Fruit fly (Drosophila melanogaster) whole organism, embryonic: Measurements from ENCODE around the gene cwo.

Source experiments
- BtbVII ChIP-seq: fragments of 200-800 bp; sonication (Bioruptor generic); optimal IDR thresholded peaks from 3 replicates; lab custom pipeline; 2017; ENCODE audit warnings: missing biosample characterization, mild to moderate bottlenecking, missing genetic modification characterization
- CG1024 ChIP-seq: fragments of 200-800 bp; sonication (Bioruptor generic); IDR thresholded peaks from 2 replicates; pipeline ENCODE4 v1.3.6; 2022; ENCODE audit warnings: missing biosample characterization, missing genetic modification characterization
- CG10959 ChIP-seq: fragments of 200-800 bp; sonication (Bioruptor generic); IDR thresholded peaks from 2 replicates; pipeline ENCODE4 v1.3.6; 2022; ENCODE audit warnings: missing biosample characterization, missing genetic modification characterization
- CG11398 ChIP-seq: fragments of 200-800 bp; sonication (Bioruptor generic); optimal IDR thresholded peaks from 2 replicates; lab custom pipeline; 2016; ENCODE audit warnings: missing biosample characterization, missing genetic modification characterization
- CG12155 ChIP-seq: fragments of 200-800 bp; sonication (Bioruptor generic); optimal IDR thresholded peaks from 3 replicates; lab custom pipeline; 2016; ENCODE audit warnings: missing biosample characterization, missing genetic modification characterization
- CG16813 ChIP-seq: fragments of 200-800 bp; sonication (Bioruptor generic); IDR thresholded peaks from 3 replicates; pipeline ENCODE4 v1.3.6; 2022; ENCODE audit warnings: missing biosample characterization, missing genetic modification characterization; ENCODE audit not compliant: partially characterized antibody
- CG17186 ChIP-seq: fragments of 200-800 bp; sonication (Bioruptor generic); optimal IDR thresholded peaks from 3 replicates; lab custom pipeline; 2017; ENCODE audit warnings: missing biosample characterization, missing genetic modification reagents, missing genetic modification characterization
- CG1792 ChIP-seq: fragments of 200-800 bp; sonication (Bioruptor generic); optimal IDR thresholded peaks from 2 replicates; lab custom pipeline; 2016; ENCODE audit warnings: missing biosample characterization, missing genetic modification characterization
- CG18476 ChIP-seq: fragments of 200-800 bp; sonication (Bioruptor generic); optimal IDR thresholded peaks from 2 replicates; lab custom pipeline; 2016; ENCODE audit warnings: missing biosample characterization, mild to moderate bottlenecking, missing genetic modification characterization
- CG2120 ChIP-seq: fragments of 200-800 bp; sonication (Bioruptor generic); optimal IDR thresholded peaks from 3 replicates; lab custom pipeline; 2016; ENCODE audit warnings: missing biosample characterization, missing genetic modification characterization
- CG32532 ChIP-seq: fragments of 200-800 bp; sonication (Bioruptor generic); IDR thresholded peaks from 2 replicates; pipeline ENCODE4 v1.3.6; 2022; ENCODE audit warnings: missing biosample characterization, missing genetic modification characterization
- CG34376 ChIP-seq: fragments of 200-800 bp; sonication (Bioruptor generic); optimal IDR thresholded peaks from 2 replicates; lab custom pipeline; 2018; ENCODE audit warnings: missing biosample characterization, mild to moderate bottlenecking, missing genetic modification characterization
- CG4328 ChIP-seq: fragments of 200-800 bp; sonication (Bioruptor generic); optimal IDR thresholded peaks from 3 replicates; lab custom pipeline; 2017; ENCODE audit warnings: missing biosample characterization, missing genetic modification reagents, missing genetic modification characterization
- CG4820 ChIP-seq: fragments of 200-800 bp; sonication (Bioruptor generic); optimal IDR thresholded peaks from 3 replicates; lab custom pipeline; 2016; ENCODE audit warnings: missing biosample characterization, missing genetic modification characterization
- CG7556 ChIP-seq: fragments of 200-800 bp; sonication (Bioruptor generic); optimal IDR thresholded peaks from 2 replicates; lab custom pipeline; 2017; ENCODE audit warnings: missing biosample characterization, mild to moderate bottlenecking, missing genetic modification characterization
- CG7786 ChIP-seq: fragments of 200-800 bp; sonication (Bioruptor generic); optimal IDR thresholded peaks from 2 replicates; lab custom pipeline; 2016; ENCODE audit warnings: missing biosample characterization, missing genetic modification characterization
- CG8290 ChIP-seq, 3 experiments: fragments of 200-800 bp; sonication (Bioruptor generic); optimal IDR thresholded peaks; 2 replicates each; lab custom pipeline; 2016 to 2019; ENCODE audit warnings: missing biosample characterization in 3 of 3, missing genetic modification characterization in 3 of 3, mild to moderate bottlenecking in 2 of 3, moderate library complexity in 1 of 3
- CG8944 ChIP-seq: fragments of 200-800 bp; sonication (Bioruptor generic); optimal IDR thresholded peaks from 3 replicates; lab custom pipeline; 2016; ENCODE audit warnings: missing biosample characterization, missing genetic modification characterization
- CG9437 ChIP-seq: fragments of 200-800 bp; sonication (Bioruptor generic); optimal IDR thresholded peaks from 2 replicates; lab custom pipeline; 2018; ENCODE audit warnings: missing biosample characterization, mild to moderate bottlenecking, missing genetic modification characterization
- CG9609 ChIP-seq: fragments of 200-800 bp; sonication (Bioruptor generic); optimal IDR thresholded peaks from 3 replicates; lab custom pipeline; 2016; ENCODE audit warnings: missing biosample characterization, missing genetic modification characterization
- CTCF ChIP-seq: fragments of 200-800 bp; sonication (Bioruptor generic); optimal IDR thresholded peaks from 2 replicates; lab custom pipeline; 2017; ENCODE audit warnings: missing biosample characterization, mild to moderate bottlenecking, missing genetic modification characterization, moderate library complexity
- CoRest ChIP-seq: fragments of 200-800 bp; sonication (Bioruptor generic); optimal IDR thresholded peaks from 3 replicates; lab custom pipeline; 2018; ENCODE audit warnings: missing biosample characterization, mild to moderate bottlenecking, missing genetic modification characterization, moderate library complexity
- CrebB ChIP-seq: fragments of 200-800 bp; sonication (Bioruptor generic); optimal IDR thresholded peaks from 3 replicates; lab custom pipeline; 2018; ENCODE audit warnings: missing biosample characterization, mild to moderate bottlenecking, missing genetic modification characterization
- Dad ChIP-seq: fragments of 200-800 bp; sonication (Bioruptor generic); optimal IDR thresholded peaks from 3 replicates; lab custom pipeline; 2016; ENCODE audit warnings: missing biosample characterization, missing genetic modification characterization
- ERR ChIP-seq: fragments of 200-800 bp; sonication (Bioruptor generic); optimal IDR thresholded peaks from 2 replicates; lab custom pipeline; 2016; ENCODE audit warnings: missing biosample characterization, missing genetic modification characterization
- Hr78 ChIP-seq, 2 experiments: fragments of 200-800 bp in 1 of 2; fragments of >200 bp in 1 of 2; sonication (Bioruptor generic) in 1 of 2; optimal IDR thresholded peaks; 2 replicates each; lab custom pipeline; 2017 to 2019; ENCODE audit warnings: missing biosample characterization in 2 of 2, missing genetic modification characterization in 2 of 2, mild to moderate bottlenecking in 1 of 2, moderate library complexity in 1 of 2
- Neu2 ChIP-seq: fragments of 200-800 bp; sonication (Bioruptor generic); optimal IDR thresholded peaks from 3 replicates; lab custom pipeline; 2016; ENCODE audit warnings: missing biosample characterization, missing genetic modification characterization, borderline replicate concordance
- NfI ChIP-seq: fragments of 200-800 bp; sonication (Bioruptor generic); optimal IDR thresholded peaks from 3 replicates; lab custom pipeline; 2018; ENCODE audit warnings: missing biosample characterization, mild to moderate bottlenecking, missing genetic modification characterization, moderate library complexity
- Oli ChIP-seq: fragments of 200-800 bp; sonication (Bioruptor generic); optimal IDR thresholded peaks from 2 replicates; lab custom pipeline; 2018; ENCODE audit warnings: missing biosample characterization, mild to moderate bottlenecking, missing genetic modification characterization, moderate library complexity
- Optix ChIP-seq: fragments of 200-800 bp; sonication (Bioruptor generic); IDR thresholded peaks from 3 replicates; pipeline ENCODE4 v1.3.6; 2022; ENCODE audit warnings: missing biosample characterization, missing genetic modification characterization
- Ssrp ChIP-seq: fragments of 200-800 bp; sonication (Bioruptor generic); optimal IDR thresholded peaks from 2 replicates; lab custom pipeline; 2018; ENCODE audit warnings: missing biosample characterization, mild to moderate bottlenecking, missing genetic modification characterization, moderate library complexity
- chinmo ChIP-seq: fragments of 200-800 bp; sonication (Bioruptor generic); IDR thresholded peaks from 4 replicates; pipeline ENCODE4 v1.3.6; 2022; ENCODE audit warnings: missing biosample characterization, missing genetic modification characterization; ENCODE audit not compliant: partially characterized antibody
- chm ChIP-seq: fragments of 200-800 bp; sonication (Bioruptor generic); IDR thresholded peaks from 2 replicates; pipeline ENCODE4 v1.3.6; 2022; ENCODE audit warnings: missing biosample characterization, missing genetic modification characterization
- chn ChIP-seq: fragments of 200-800 bp; sonication (Bioruptor generic); optimal IDR thresholded peaks from 2 replicates; lab custom pipeline; 2016; ENCODE audit warnings: missing biosample characterization, missing genetic modification characterization
- gcm ChIP-seq: fragments of 200-800 bp; sonication (Bioruptor generic); optimal IDR thresholded peaks from 2 replicates; lab custom pipeline; 2019; ENCODE audit warnings: missing biosample characterization, mild to moderate bottlenecking, missing genetic modification characterization, moderate library complexity
- her ChIP-seq: fragments of 200-800 bp; sonication (Bioruptor generic); optimal IDR thresholded peaks from 2 replicates; lab custom pipeline; 2016; ENCODE audit warnings: missing biosample characterization, missing genetic modification characterization
- kni ChIP-seq: fragments of 200-800 bp; sonication (Bioruptor generic); optimal IDR thresholded peaks from 3 replicates; lab custom pipeline; 2017; ENCODE audit warnings: mild to moderate bottlenecking, missing biosample characterization, missing genetic modification reagents, missing genetic modification characterization
- lilli ChIP-seq: fragments of 200-800 bp; sonication (Bioruptor generic); optimal IDR thresholded peaks from 3 replicates; lab custom pipeline; 2016; ENCODE audit warnings: missing biosample characterization, missing genetic modification characterization
- luna ChIP-seq: fragments of 200-800 bp; sonication (Bioruptor generic); optimal IDR thresholded peaks from 2 replicates; lab custom pipeline; 2016; ENCODE audit warnings: missing biosample characterization, missing genetic modification characterization
- pan ChIP-seq, 4 experiments: fragments of >200 bp in 3 of 4; fragments of 200-800 bp in 1 of 4; sonication (Bioruptor generic) in 1 of 4; optimal IDR thresholded peaks in 3 of 4; IDR thresholded peaks in 1 of 4; 2 replicates each; pipeline versions ENCODE4 v1.3.6 to Lab custom; 2017 to 2022; ENCODE audit warnings: missing biosample characterization in 2 of 4, missing genetic modification characterization in 2 of 4, mixed read lengths in 1 of 4
- pum ChIP-seq: fragments of 200-800 bp; sonication (Bioruptor generic); optimal IDR thresholded peaks from 2 replicates; lab custom pipeline; 2016; ENCODE audit warnings: missing biosample characterization, missing genetic modification characterization
- pzg ChIP-seq: fragments of 200-800 bp; sonication (Bioruptor generic); optimal IDR thresholded peaks from 3 replicates; lab custom pipeline; 2018; ENCODE audit warnings: missing biosample characterization, mild to moderate bottlenecking, missing genetic modification characterization, moderate library complexity
- rib ChIP-seq: fragments of 200-800 bp; sonication (Bioruptor generic); IDR thresholded peaks from 2 replicates; pipeline ENCODE4 v1.3.6; 2022; ENCODE audit warnings: missing biosample characterization, missing genetic modification characterization
- sens ChIP-seq: fragments of 200-800 bp; sonication (Bioruptor generic); peaks from one replicate; lab custom pipeline; 2016; ENCODE audit warnings: missing biosample characterization, missing genetic modification characterization
- seq ChIP-seq: fragments of 200-800 bp; sonication (Bioruptor generic); IDR thresholded peaks from 2 replicates; pipeline ENCODE4 v1.3.6; 2022; ENCODE audit warnings: missing biosample characterization, missing genetic modification characterization
- tgo ChIP-seq: fragments of 200-800 bp; sonication (Bioruptor generic); IDR thresholded peaks from 3 replicates; pipeline ENCODE4 v1.3.6; 2022; ENCODE audit warnings: missing biosample characterization, missing genetic modification characterization
- tio ChIP-seq: fragments of 200-800 bp; sonication (Bioruptor generic); optimal IDR thresholded peaks from 2 replicates; lab custom pipeline; 2017; ENCODE audit warnings: missing biosample characterization, missing genetic modification characterization, inconsistent platforms
- tna ChIP-seq: fragments of 200-800 bp; sonication (Bioruptor generic); IDR thresholded peaks from 2 replicates; pipeline ENCODE4 v1.3.6; 2022; ENCODE audit warnings: missing biosample characterization, missing genetic modification characterization; ENCODE audit not compliant: partially characterized antibody

cwo gene

DNA sequence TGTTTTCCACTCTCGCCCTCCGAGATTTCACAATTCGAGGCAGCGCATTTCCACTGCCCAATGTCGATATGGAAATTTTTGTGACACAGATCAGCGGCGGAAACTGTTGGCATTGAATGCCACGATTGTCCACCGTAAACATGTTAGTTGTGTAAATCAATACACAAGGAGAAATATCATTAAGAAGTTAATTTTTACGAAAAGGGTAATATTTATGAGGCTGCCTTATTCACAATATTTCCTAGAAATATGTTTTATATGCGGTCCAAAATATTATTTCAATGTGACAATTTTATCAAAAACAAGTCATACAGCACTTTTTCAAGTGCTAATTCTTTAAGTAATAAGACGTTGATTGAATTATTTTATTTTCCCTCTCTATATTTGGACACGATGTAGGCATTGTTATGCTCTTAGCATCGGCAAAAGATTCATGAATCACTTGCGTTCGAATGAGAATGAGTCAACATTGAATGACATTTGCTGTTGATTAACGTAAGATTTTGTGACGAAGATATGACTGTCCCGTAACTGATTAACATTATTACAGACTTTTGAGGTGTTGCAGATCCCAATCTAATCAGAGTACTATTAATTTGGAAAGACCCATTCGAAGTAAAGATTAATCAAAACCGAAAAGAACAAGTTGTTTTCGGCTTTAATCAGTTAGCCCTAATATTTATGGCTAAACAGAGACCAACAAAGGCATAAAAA is 5.8 kb downstream of the cwo start (continued):
- TF ChIP-seq tio (GFP tag; lab: Kevin White, UChicago): peak; percentile 62
- TF ChIP-seq chinmo (GFP tag; lab: Robert Waterston, UW): peak; percentile 71; the same call in 1 of the 4 replicates
- peak; percentile 36 for TF ChIP-seq CG9609
- peak; percentile 69 for TF ChIP-seq CG8944 (GFP tag; lab: Kevin White, UChicago)
- TF ChIP-seq rib (GFP tag; lab: Robert Waterston, UW): peak; percentile 75; the same call in 1 of the 2 replicates
- peak; percentile 88 for TF ChIP-seq CoRest
- TF ChIP-seq CG9437 (GFP tag; lab: Kevin White, UChicago): peak; percentile 77
- TF ChIP-seq pan (optimal IDR thresholded peaks at IDR 0.05; lab: Kevin White, UChicago): no peak
- TF ChIP-seq pan (GFP tag; optimal IDR thresholded peaks at IDR 0.05 in 1 of 2, IDR thresholded peaks at IDR 0.05 in 1 of 2): peak in 1 of 2 experiments; percentile 91
- TF ChIP-seq CG10959: peak; percentile 45; the same call in 1 of the 2 replicates
- peak; percentile 37 for TF ChIP-seq CG8290 (GFP tag; optimal IDR thresholded peaks at IDR 0.05; lab: Kevin White, UChicago)
- peak in 1 of 2 experiments; percentile 90 for TF ChIP-seq CG8290 (tag; optimal IDR thresholded peaks at IDR 0.05; lab: Kevin White, UChicago)
- TF ChIP-seq CG32532 (GFP tag; lab: Robert Waterston, UW): peak; percentile 75; the same call in 1 of the 2 replicates
- no peak for TF ChIP-seq pzg (GFP tag; lab: Kevin White, UChicago)
- TF ChIP-seq luna: peak; percentile 75
- TF ChIP-seq CG7786 (GFP tag; lab: Kevin White, UChicago): peak; percentile 68
- TF ChIP-seq NfI (GFP tag; lab: Kevin White, UChicago): peak; percentile 87
- TF ChIP-seq CG12155: peak; percentile 65
- TF ChIP-seq chm: peak; percentile 67; the same call in 1 of the 2 replicates
- no peak for TF ChIP-seq Optix
- peak; percentile 67 for TF ChIP-seq BtbVII (GFP tag; lab: Kevin White, UChicago)
- TF ChIP-seq lilli (GFP tag; lab: Kevin White, UChicago): peak; percentile 75
- peak; percentile 93 for TF ChIP-seq seq (GFP tag; lab: Robert Waterston, UW)
- peak; percentile 77 for TF ChIP-seq gcm (GFP tag; lab: Kevin White, UChicago)
- TF ChIP-seq sens (GFP tag; lab: Kevin White, UChicago): peak; percentile 96
- TF ChIP-seq CG2120 (GFP tag; lab: Kevin White, UChicago): peak; percentile 86
- peak; percentile 69 for TF ChIP-seq Ssrp (tag; lab: Kevin White, UChicago)
- peak; percentile 69 for TF ChIP-seq CG1792 (GFP tag; lab: Kevin White, UChicago)
- TF ChIP-seq CG18476 (GFP tag; lab: Kevin White, UChicago): peak; percentile 65
- peak; percentile 57 for TF ChIP-seq kni (GFP tag; lab: Kevin White, UChicago)
- TF ChIP-seq tgo (GFP tag; lab: Robert Waterston, UW): peak; percentile 90
- TF ChIP-seq Hr78 (GFP tag; optimal IDR thresholded peaks at IDR 0.05; lab: Kevin White, UChicago): peak in 1 of 2 experiments; percentile 72
- no peak for TF ChIP-seq chn
- peak; percentile 81 for TF ChIP-seq CrebB
- TF ChIP-seq tna (GFP tag; lab: Robert Waterston, UW): no peak
- peak; percentile 59 for TF ChIP-seq CG4820
- TF ChIP-seq CG1024: 0 out of 2 replicates have a peak, but pooled peaks have one; percentile 58
- TF ChIP-seq Oli (tag; lab: Kevin White, UChicago): peak; percentile 87
- TF ChIP-seq CG7556 (GFP tag; lab: Kevin White, UChicago): peak; percentile 87
- TF ChIP-seq CG17186: no peak
- peak; percentile 48 for TF ChIP-seq ERR (GFP tag; lab: Kevin White, UChicago)
- peak; percentile 68 for TF ChIP-seq CG11398 (GFP tag; lab: Kevin White, UChicago)
- peak; percentile 58 for TF ChIP-seq pum (GFP tag; lab: Kevin White, UChicago)
- peak; percentile 48 for TF ChIP-seq Dad
- no peak for TF ChIP-seq CG16813 (GFP tag; lab: Robert Waterston, UW)
- TF ChIP-seq her: peak; percentile 73
- TF ChIP-seq CTCF (GFP tag; lab: Kevin White, UChicago): no peak
- TF ChIP-seq Neu2 (GFP tag; lab: Kevin White, UChicago): no peak
- TF ChIP-seq CG4328 (GFP tag; lab: Kevin White, UChicago): no peak
- TF ChIP-seq CG34376 (GFP tag; lab: Kevin White, UChicago): peak; percentile 14
